Worm (Caenorhabditis elegans) whole organism, late embryonic: ENCODE data around the gene set-22.

Experiments
- dmd-4 ChIP-seq: sonication (generic microtip); optimal IDR thresholded peaks from 2 replicates; lab custom pipeline; 2016; ENCODE audit warnings: borderline replicate concordance, missing genetic modification characterization, missing compliant biosample characterization
- fkh-10 ChIP-seq: fragments of 150-350 bp; optimal IDR thresholded peaks from 2 replicates; lab custom pipeline; 2014; ENCODE audit warnings: missing biosample characterization, missing genetic modification reagents, missing genetic modification characterization
- mec-3 ChIP-seq: sonication (generic microtip); optimal IDR thresholded peaks from 2 replicates; lab custom pipeline; 2016; ENCODE audit warnings: borderline replicate concordance, missing genetic modification characterization, missing compliant biosample characterization
- nfya-1 ChIP-seq: sonication (generic microtip); optimal IDR thresholded peaks from 2 replicates; lab custom pipeline; 2017; ENCODE audit warnings: missing genetic modification characterization, mild to moderate bottlenecking, missing compliant biosample characterization, antibody characterized with exemption, moderate library complexity
- odd-2 ChIP-seq: sonication (generic microtip); optimal IDR thresholded peaks from 2 replicates; lab custom pipeline; 2017; ENCODE audit warnings: antibody characterized with exemption, mild to moderate bottlenecking, missing genetic modification characterization, missing compliant biosample characterization
- pha-4 ChIP-seq: fragments of 150-350 bp; optimal IDR thresholded peaks from 2 replicates; lab custom pipeline; 2018; ENCODE audit warnings: missing biosample characterization, missing genetic modification reagents, missing genetic modification characterization
- tbx-2 ChIP-seq: sonication (generic microtip); optimal IDR thresholded peaks from 2 replicates; lab custom pipeline; 2016; ENCODE audit warnings: missing genetic modification characterization, missing compliant biosample characterization
- zip-5 ChIP-seq: sonication (generic microtip); optimal IDR thresholded peaks from 2 replicates; lab custom pipeline; 2016; ENCODE audit warnings: missing genetic modification characterization, missing compliant biosample characterization

- TF ChIP-seq nfya-1 (tag; lab: Kevin White, UChicago) (no peak), mec-3 (tag; lab: Kevin White, UChicago) (no peak), fkh-10 (GFP tag; lab: Kevin White, UChicago) (no peak), tbx-2 (tag; lab: Kevin White, UChicago) (no peak), odd-2 (tag; lab: Kevin White, UChicago) (no peak), zip-5 (tag; lab: Kevin White, UChicago) (no peak), dmd-4 (tag; lab: Kevin White, UChicago) (no peak), pha-4 (tag; lab: Kevin White, UChicago) (no peak)
These were observed 38.7 kb downstream of the set-22 start for ce11 chrV:10475421-10475820.
